Fruit fly (Drosophila melanogaster) whole organism, pupa: ENCODE results near the gene Acox3.

Experiments used
- CG10348 ChIP-seq: fragments of 200-800 bp; sonication (Bioruptor generic); IDR thresholded peaks from 2 replicates; pipeline ENCODE4 v1.3.6; 2022; ENCODE audit warnings: missing biosample characterization, missing genetic modification characterization
- CG12605 ChIP-seq: fragments of 200-800 bp; sonication (Bioruptor generic); IDR thresholded peaks from 2 replicates; pipeline ENCODE4 v1.3.6; 2022; ENCODE audit warnings: missing biosample characterization, missing genetic modification characterization
- CG13204 ChIP-seq: fragments of 200-800 bp; sonication (Bioruptor generic); optimal IDR thresholded peaks from 2 replicates; lab custom pipeline; 2018; ENCODE audit warnings: missing biosample characterization, mild to moderate bottlenecking, missing genetic modification characterization, moderate library complexity
- CG14655 ChIP-seq: fragments of 200-800 bp; sonication (Bioruptor generic); optimal IDR thresholded peaks from 3 replicates; lab custom pipeline; 2017; ENCODE audit warnings: mild to moderate bottlenecking, missing biosample characterization, missing genetic modification reagents, missing genetic modification characterization
- CG15710 ChIP-seq: fragments of 200-800 bp; sonication (Bioruptor generic); optimal IDR thresholded peaks from 2 replicates; lab custom pipeline; 2018; ENCODE audit warnings: missing biosample characterization, mild to moderate bottlenecking, missing genetic modification characterization, moderate library complexity
- CG17806 ChIP-seq: fragments of 200-800 bp; sonication (Bioruptor generic); optimal IDR thresholded peaks from 2 replicates; lab custom pipeline; 2018; ENCODE audit warnings: missing biosample characterization, mild to moderate bottlenecking, missing genetic modification characterization, moderate library complexity
- CG32121 ChIP-seq: fragments of 200-800 bp; sonication (Bioruptor generic); IDR thresholded peaks from 2 replicates; pipeline ENCODE4 v1.3.6; 2022; ENCODE audit warnings: missing biosample characterization, missing genetic modification characterization
- CG34367 ChIP-seq: fragments of 200-800 bp; sonication (Bioruptor generic); optimal IDR thresholded peaks from 2 replicates; lab custom pipeline; 2018; ENCODE audit warnings: missing biosample characterization, mild to moderate bottlenecking, missing genetic modification characterization
- CG4496 ChIP-seq: fragments of 200-800 bp; sonication (Bioruptor generic); IDR thresholded peaks from 3 replicates; pipeline ENCODE4 v1.3.6; 2022; ENCODE audit warnings: missing biosample characterization, missing genetic modification characterization
- CG8159 ChIP-seq: fragments of 200-800 bp; sonication (Bioruptor generic); optimal IDR thresholded peaks from 3 replicates; lab custom pipeline; 2018; ENCODE audit warnings: missing biosample characterization, mild to moderate bottlenecking, missing genetic modification characterization, moderate library complexity
- CG8301 ChIP-seq: fragments of 200-800 bp; sonication (Bioruptor generic); optimal IDR thresholded peaks from 2 replicates; lab custom pipeline; 2018; ENCODE audit warnings: missing biosample characterization, mild to moderate bottlenecking, missing genetic modification characterization
- CG9948 ChIP-seq: fragments of 200-800 bp; sonication (Bioruptor generic); optimal IDR thresholded peaks from 2 replicates; lab custom pipeline; 2018; ENCODE audit warnings: missing biosample characterization, mild to moderate bottlenecking, missing genetic modification characterization, moderate library complexity
- D1 ChIP-seq: fragments of 200-800 bp; sonication (Bioruptor generic); optimal IDR thresholded peaks from 2 replicates; lab custom pipeline; 2018; ENCODE audit warnings: missing biosample characterization, mild to moderate bottlenecking, missing genetic modification characterization, moderate library complexity
- EcR ChIP-seq: fragments of 200-800 bp; sonication (Bioruptor generic); optimal IDR thresholded peaks from 3 replicates; lab custom pipeline; 2019; ENCODE audit warnings: missing biosample characterization, missing genetic modification characterization, mild to moderate bottlenecking, moderate library complexity, missing genetic modification reagents
- Ets98B ChIP-seq: fragments of 200-800 bp; sonication (Bioruptor generic); IDR thresholded peaks from 2 replicates; pipeline ENCODE4 v1.3.6; 2022; ENCODE audit warnings: missing biosample characterization, missing genetic modification characterization
- Pif1A ChIP-seq: fragments of 200-800 bp; sonication (Bioruptor generic); optimal IDR thresholded peaks from 3 replicates; lab custom pipeline; 2016; ENCODE audit warnings: missing biosample characterization, missing genetic modification characterization
- Pif1B ChIP-seq: fragments of 200-800 bp; sonication (Bioruptor generic); optimal IDR thresholded peaks from 3 replicates; lab custom pipeline; 2016; ENCODE audit warnings: missing biosample characterization, missing genetic modification characterization
- Snoo ChIP-seq: fragments of 200-800 bp; sonication (Bioruptor generic); optimal IDR thresholded peaks from 3 replicates; lab custom pipeline; 2017; ENCODE audit warnings: missing biosample characterization, mild to moderate bottlenecking, missing genetic modification characterization, inconsistent platforms
- fd96Ca ChIP-seq: fragments of 200-800 bp; sonication (Bioruptor generic); IDR thresholded peaks from 3 replicates; pipeline ENCODE4 v1.3.6; 2022; ENCODE audit warnings: missing biosample characterization, missing genetic modification characterization
- gl ChIP-seq: fragments of 200-800 bp; sonication (Bioruptor generic); optimal IDR thresholded peaks from 2 replicates; lab custom pipeline; 2018; ENCODE audit warnings: missing biosample characterization, mild to moderate bottlenecking, missing genetic modification characterization
- rn ChIP-seq: fragments of 200-800 bp; sonication (Bioruptor generic); IDR thresholded peaks from 2 replicates; pipeline ENCODE4 v1.3.6; 2022; ENCODE audit warnings: missing biosample characterization, missing genetic modification characterization

Acox3 gene

DNA sequence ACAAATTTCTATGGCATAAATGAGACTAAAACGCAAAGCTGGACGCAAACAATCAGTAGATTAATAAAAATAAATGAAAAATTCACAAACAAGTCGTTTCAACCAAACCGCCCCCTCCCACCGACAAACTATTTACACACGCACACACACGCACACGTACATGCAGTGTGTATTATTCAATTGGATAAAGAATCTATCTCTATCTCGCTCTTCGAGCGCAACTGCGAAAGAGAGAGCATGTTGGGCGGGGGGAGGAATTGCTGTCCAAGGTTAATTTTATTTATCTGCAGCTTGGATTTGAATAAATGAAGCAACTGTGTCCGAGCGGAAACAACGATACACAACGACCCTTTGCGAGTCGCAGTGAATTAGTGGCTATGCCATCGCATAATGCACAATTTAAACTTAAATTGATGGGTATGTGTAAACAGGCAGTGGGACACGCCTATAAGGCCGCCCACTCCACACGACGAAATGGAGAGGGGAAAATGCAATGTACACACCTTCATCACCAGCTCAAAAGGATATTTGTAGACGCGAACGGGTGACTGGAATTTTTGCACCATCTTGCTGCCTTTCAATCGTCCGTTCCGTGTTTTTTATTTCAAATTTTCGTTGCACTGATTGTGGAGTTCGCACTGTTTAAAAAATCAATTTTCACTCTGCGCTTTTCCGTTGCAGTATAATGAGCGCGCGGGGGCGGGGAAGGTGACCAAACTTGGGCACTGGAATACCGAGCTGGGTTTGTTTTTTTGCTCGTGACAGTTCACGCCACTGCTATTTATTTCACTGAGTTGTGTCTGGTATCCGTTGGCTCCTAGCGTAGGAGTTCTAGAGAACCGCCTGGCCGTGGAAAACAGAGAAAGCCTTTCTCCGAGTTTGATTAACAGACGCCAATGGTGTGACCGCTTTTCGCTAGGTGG, 7.1 kb upstream of the Acox3 start, which contains the start of gene retm:
retm (minus strand) TSS at position 898 of the 923 bp plus-strand sequence.
- TF ChIP-seq Pif1A (GFP tag; lab: Kevin White, UChicago) (peak; percentile 20), rn (GFP tag; lab: Robert Waterston, UW) (no peak), CG34367 (tag; lab: Kevin White, UChicago) (no peak), CG17806 (tag; lab: Kevin White, UChicago) (no peak), D1 (tag; lab: Kevin White, UChicago) (no peak), CG9948 (no peak), CG13204 (GFP tag; lab: Kevin White, UChicago) (peak; percentile 21), CG15710 (no peak), CG10348 (GFP tag; lab: Robert Waterston, UW) (no peak), CG8159 (tag; lab: Kevin White, UChicago) (no peak), CG32121 (GFP tag; lab: Robert Waterston, UW) (peak; percentile 16; the same call in 1 of the 2 replicates), CG14655 (GFP tag; lab: Kevin White, UChicago) (no peak), EcR (GFP tag; lab: Kevin White, UChicago) (peak; percentile 48), Ets98B (GFP tag; lab: Robert Waterston, UW) (peak; percentile 25; the same call in 1 of the 2 replicates), gl (tag; lab: Kevin White, UChicago) (no peak), CG8301 (tag; lab: Kevin White, UChicago) (no peak), CG12605 (GFP tag; lab: Robert Waterston, UW) (no peak), Pif1B (peak; percentile 6), Snoo (tag; lab: Kevin White, UChicago) (no peak), fd96Ca (GFP tag; lab: Robert Waterston, UW) (no peak; the same call in 2 of the 3 replicates), CG4496 (GFP tag; lab: Robert Waterston, UW) (no peak)

DNA sequence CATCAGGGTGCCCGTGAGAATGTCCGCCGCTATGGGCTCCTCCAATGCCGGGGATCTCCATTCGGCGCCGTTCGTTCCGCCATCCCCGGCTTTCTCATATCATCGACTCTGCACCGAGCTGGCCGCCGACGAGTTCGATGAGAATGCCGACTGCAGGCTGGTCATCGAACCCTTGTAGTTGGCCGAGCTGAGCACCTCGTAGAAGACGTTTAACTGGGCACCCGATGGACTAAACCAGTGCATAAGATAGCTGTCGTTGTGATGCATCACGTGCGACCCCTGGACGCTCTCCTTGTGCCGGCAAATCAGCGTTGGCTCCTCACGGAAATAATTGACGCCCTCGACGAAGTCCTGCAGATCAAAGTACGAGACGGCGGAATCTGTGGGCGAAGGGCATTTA, 1.6 kb upstream of the Acox3 start:
- TF ChIP-seq CG8301 (tag; lab: Kevin White, UChicago): no peak
- no peak for TF ChIP-seq CG4496 (GFP tag; lab: Robert Waterston, UW)
- no peak for TF ChIP-seq CG32121 (GFP tag; lab: Robert Waterston, UW)
- TF ChIP-seq CG15710: no peak
- peak; percentile 80 for TF ChIP-seq EcR (GFP tag; lab: Kevin White, UChicago)
- no peak for TF ChIP-seq Pif1A (GFP tag; lab: Kevin White, UChicago)
- no peak for TF ChIP-seq CG14655 (GFP tag; lab: Kevin White, UChicago)
- TF ChIP-seq CG9948: no peak
- no peak for TF ChIP-seq CG8159 (tag; lab: Kevin White, UChicago)

DNA sequence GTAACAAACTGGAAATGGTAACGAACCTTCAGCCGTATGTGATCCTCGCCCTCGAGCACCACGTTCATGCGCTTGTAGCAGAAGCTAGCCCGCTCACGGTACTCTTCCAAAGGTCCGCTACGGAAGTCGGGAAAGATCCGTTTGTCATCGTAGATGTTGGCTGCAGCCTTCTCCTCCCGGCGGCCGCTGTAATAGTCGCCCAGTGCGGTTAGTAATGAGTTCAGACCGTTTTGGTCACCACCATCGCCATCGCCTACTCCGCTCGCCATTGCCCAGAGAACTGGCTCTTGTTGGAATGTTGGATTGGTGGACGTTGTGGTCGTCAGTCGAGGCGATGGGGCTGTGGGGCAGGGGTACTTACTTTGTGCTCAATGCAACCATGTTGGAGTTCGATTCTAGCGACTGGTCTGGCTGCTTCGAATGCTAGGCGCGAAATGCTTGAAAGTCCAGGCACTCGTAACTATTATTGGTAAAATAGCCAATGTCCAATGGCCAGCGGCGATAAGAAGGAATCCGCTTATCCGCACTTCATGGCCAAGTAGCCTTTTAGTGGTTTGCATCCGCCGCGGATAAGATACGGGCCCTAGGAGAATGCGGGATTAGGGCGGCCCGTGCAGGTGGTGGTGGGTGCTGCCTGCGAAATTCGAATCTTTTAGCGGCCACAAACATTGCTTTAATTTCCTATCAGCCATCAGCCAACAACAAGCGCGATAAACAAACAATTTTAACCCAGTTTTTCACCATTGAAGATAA, 446 bp downstream of the Acox3 start:
- TF ChIP-seq CG17806 (tag; lab: Kevin White, UChicago) (no peak), CG34367 (tag; lab: Kevin White, UChicago) (no peak), CG8301 (tag; lab: Kevin White, UChicago) (peak; percentile 25), Ets98B (GFP tag; lab: Robert Waterston, UW) (0 out of 2 replicates have a peak, but pooled peaks have one; percentile 9), D1 (tag; lab: Kevin White, UChicago) (no peak), EcR (GFP tag; lab: Kevin White, UChicago) (peak; percentile 48), Pif1B (no peak), gl (tag; lab: Kevin White, UChicago) (peak; percentile 21), CG12605 (GFP tag; lab: Robert Waterston, UW) (peak; percentile 59; the same call in 1 of the 2 replicates), CG13204 (GFP tag; lab: Kevin White, UChicago) (peak; percentile 59)

DNA sequence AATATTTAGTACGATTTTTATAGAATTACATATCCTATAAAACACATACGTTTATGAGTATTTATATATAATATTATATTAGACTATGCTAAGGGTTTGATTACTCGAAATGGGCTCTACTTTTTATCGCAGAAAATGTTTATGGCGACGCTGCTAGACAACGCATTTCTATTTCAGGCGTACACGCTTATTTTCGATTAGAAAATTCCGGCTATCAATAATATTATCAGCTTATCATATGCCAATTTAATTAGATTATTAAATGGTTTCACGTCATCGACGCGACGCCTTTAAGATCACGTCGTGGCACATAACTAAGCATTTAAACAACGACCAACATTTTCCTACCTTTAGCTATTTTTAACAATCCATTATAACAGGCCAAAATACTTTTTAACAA, 21.9 kb downstream of the Acox3 start:
- TF ChIP-seq Ets98B (GFP tag; lab: Robert Waterston, UW) (no peak), CG10348 (GFP tag; lab: Robert Waterston, UW) (no peak), Snoo (tag; lab: Kevin White, UChicago) (no peak), CG13204 (GFP tag; lab: Kevin White, UChicago) (no peak)
- TF ChIP-seq, all 21 proteins: peak for 0

DNA sequence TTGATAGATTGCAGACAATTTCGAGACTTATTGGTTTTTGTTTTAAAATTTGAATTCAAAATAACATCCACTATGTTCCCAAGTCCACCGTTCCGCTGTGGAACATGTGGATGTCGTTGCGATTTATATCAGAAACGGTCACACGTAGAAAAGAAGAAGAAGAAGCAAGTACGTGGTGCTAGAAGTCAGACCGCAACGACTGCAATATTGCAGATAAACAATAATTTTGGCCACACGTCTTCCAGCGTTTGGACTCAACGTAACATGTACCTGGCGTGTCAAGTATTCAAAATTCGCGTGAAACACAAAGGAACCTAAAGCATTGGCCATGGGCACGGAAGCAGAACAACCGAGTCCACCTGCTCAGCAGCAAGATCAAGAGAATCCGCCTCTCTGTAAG, 24.0 kb downstream of the Acox3 start, which contains the start of gene Fic:
Fic (plus strand) TSS at position 139 of the 400 bp plus-strand sequence.
- TF ChIP-seq Pif1A (GFP tag; lab: Kevin White, UChicago) (no peak), D1 (tag; lab: Kevin White, UChicago) (no peak), Snoo (tag; lab: Kevin White, UChicago) (no peak), CG10348 (GFP tag; lab: Robert Waterston, UW) (no peak), CG8301 (tag; lab: Kevin White, UChicago) (no peak), Ets98B (GFP tag; lab: Robert Waterston, UW) (no peak; the same call in 1 of the 2 replicates), rn (GFP tag; lab: Robert Waterston, UW) (no peak), Pif1B (no peak), CG12605 (GFP tag; lab: Robert Waterston, UW) (no peak), CG9948 (no peak), CG34367 (tag; lab: Kevin White, UChicago) (no peak), CG4496 (GFP tag; lab: Robert Waterston, UW) (no peak), CG14655 (GFP tag; lab: Kevin White, UChicago) (no peak), CG17806 (tag; lab: Kevin White, UChicago) (no peak), fd96Ca (GFP tag; lab: Robert Waterston, UW) (no peak), CG13204 (GFP tag; lab: Kevin White, UChicago) (no peak), CG32121 (GFP tag; lab: Robert Waterston, UW) (no peak), gl (tag; lab: Kevin White, UChicago) (no peak), CG15710 (no peak)
